Fruit fly (Drosophila melanogaster) whole organism, prepupa: ENCODE measurements around the gene CG42300.

Source experiments
- Blimp-1 ChIP-seq: fragments of 200-800 bp; sonication (Bioruptor generic); optimal IDR thresholded peaks from 3 replicates; lab custom pipeline; 2017; ENCODE audit warnings: missing biosample characterization, missing genetic modification characterization, mild to moderate bottlenecking, moderate library complexity, missing genetic modification reagents
- CG10631 ChIP-seq: fragments of 200-800 bp; sonication (Bioruptor generic); optimal IDR thresholded peaks from 2 replicates; lab custom pipeline; 2016; ENCODE audit warnings: missing biosample characterization, missing genetic modification characterization
- CG10669 ChIP-seq: fragments of 200-800 bp; sonication (Bioruptor generic); optimal IDR thresholded peaks from 3 replicates; lab custom pipeline; 2018; ENCODE audit warnings: missing biosample characterization, mild to moderate bottlenecking, missing genetic modification characterization, moderate library complexity
- CG11762 ChIP-seq: fragments of 200-800 bp; sonication (Bioruptor generic); optimal IDR thresholded peaks from 3 replicates; lab custom pipeline; 2016; ENCODE audit warnings: missing biosample characterization, missing genetic modification characterization; ENCODE audit not compliant: insufficient read depth
- CG16779 ChIP-seq: fragments of 200-800 bp; sonication (Bioruptor generic); optimal IDR thresholded peaks from 3 replicates; lab custom pipeline; 2017; ENCODE audit warnings: missing biosample characterization, mild to moderate bottlenecking, missing genetic modification characterization
- CG3032 ChIP-seq: fragments of 200-800 bp; optimal IDR thresholded peaks from 2 replicates; lab custom pipeline; 2019; ENCODE audit warnings: missing biosample characterization, mild to moderate bottlenecking, missing genetic modification characterization, moderate library complexity
- CG31627 ChIP-seq: fragments of 200-800 bp; sonication (Bioruptor generic); optimal IDR thresholded peaks from 3 replicates; lab custom pipeline; 2016; ENCODE audit warnings: missing biosample characterization, missing genetic modification characterization
- CG32006 ChIP-seq: fragments of 200-800 bp; sonication (Bioruptor generic); optimal IDR thresholded peaks from 3 replicates; lab custom pipeline; 2017; ENCODE audit warnings: missing biosample characterization, mild to moderate bottlenecking, missing genetic modification characterization
- CG34406 ChIP-seq: fragments of 200-800 bp; sonication (Bioruptor generic); optimal IDR thresholded peaks from 3 replicates; lab custom pipeline; 2016; ENCODE audit warnings: missing biosample characterization, missing genetic modification characterization
- CG3919 ChIP-seq: fragments of 200-800 bp; sonication (Bioruptor generic); optimal IDR thresholded peaks from 3 replicates; lab custom pipeline; 2016; ENCODE audit warnings: missing biosample characterization, missing genetic modification characterization
- CG4318 ChIP-seq: fragments of 200-800 bp; sonication (Bioruptor generic); optimal IDR thresholded peaks from 3 replicates; lab custom pipeline; 2017; ENCODE audit warnings: missing biosample characterization, mild to moderate bottlenecking, missing genetic modification characterization
- CG6163 ChIP-seq: fragments of 200-800 bp; sonication (Bioruptor generic); IDR thresholded peaks from 3 replicates; pipeline ENCODE4 v1.3.6; 2022; ENCODE audit warnings: missing biosample characterization, missing genetic modification characterization
- CG6276 ChIP-seq: fragments of 200-800 bp; sonication (Bioruptor generic); optimal IDR thresholded peaks from 2 replicates; lab custom pipeline; 2017; ENCODE audit warnings: missing biosample characterization, mild to moderate bottlenecking, missing genetic modification characterization
- CG6792 ChIP-seq: fragments of 200-800 bp; sonication (Bioruptor generic); optimal IDR thresholded peaks from 3 replicates; lab custom pipeline; 2016; ENCODE audit warnings: missing biosample characterization, missing genetic modification characterization
- CG6854 ChIP-seq: fragments of 200-800 bp; sonication (Bioruptor generic); optimal IDR thresholded peaks from 2 replicates; lab custom pipeline; 2017; ENCODE audit warnings: missing biosample characterization, mild to moderate bottlenecking, missing genetic modification characterization
- CG7368 ChIP-seq: fragments of 200-800 bp; sonication (Bioruptor generic); optimal IDR thresholded peaks from 3 replicates; lab custom pipeline; 2016; ENCODE audit warnings: missing biosample characterization, missing genetic modification characterization
- CG8319 ChIP-seq: fragments of 200-800 bp; sonication (Bioruptor generic); optimal IDR thresholded peaks from 3 replicates; lab custom pipeline; 2016; ENCODE audit warnings: missing biosample characterization, missing genetic modification characterization
- Eip78C ChIP-seq: fragments of 200-800 bp; sonication (Bioruptor generic); peaks from one replicate; lab custom pipeline; 2016; ENCODE audit warnings: missing biosample characterization, missing genetic modification characterization
- Eip93F ChIP-seq: fragments of 200-800 bp; sonication (Bioruptor generic); optimal IDR thresholded peaks from 2 replicates; lab custom pipeline; 2016; ENCODE audit warnings: missing biosample characterization, mild to moderate bottlenecking, missing genetic modification characterization
- Ets21C ChIP-seq: fragments of 200-800 bp; sonication (Bioruptor generic); optimal IDR thresholded peaks from 3 replicates; lab custom pipeline; 2016; ENCODE audit warnings: missing biosample characterization, missing genetic modification characterization
- Ets96B ChIP-seq: fragments of 200-800 bp; optimal IDR thresholded peaks from 2 replicates; lab custom pipeline; 2019; ENCODE audit warnings: missing biosample characterization, mild to moderate bottlenecking, missing genetic modification characterization, moderate library complexity
- Hr38 ChIP-seq: sonication (Bioruptor generic); optimal IDR thresholded peaks from 2 replicates; lab custom pipeline; 2016; ENCODE audit warnings: missing biosample characterization, missing genetic modification characterization
- Hr39 ChIP-seq: fragments of 200-800 bp; sonication (Bioruptor generic); optimal IDR thresholded peaks from 2 replicates; lab custom pipeline; 2016; ENCODE audit warnings: missing biosample characterization, missing genetic modification characterization
- Lpt ChIP-seq: fragments of 200-800 bp; sonication (Bioruptor generic); optimal IDR thresholded peaks from 3 replicates; lab custom pipeline; 2016; ENCODE audit warnings: missing biosample characterization, missing genetic modification characterization
- Met ChIP-seq: fragments of 200-800 bp; sonication (Bioruptor generic); optimal IDR thresholded peaks from 3 replicates; lab custom pipeline; 2016; ENCODE audit warnings: missing biosample characterization, missing genetic modification characterization
- OdsH ChIP-seq: fragments of 200-800 bp; sonication (Bioruptor generic); optimal IDR thresholded peaks from 3 replicates; lab custom pipeline; 2016; ENCODE audit warnings: missing biosample characterization, missing genetic modification characterization
- Sox102F ChIP-seq: fragments of 200-800 bp; sonication (Bioruptor generic); optimal IDR thresholded peaks from 2 replicates; lab custom pipeline; 2016; ENCODE audit warnings: missing biosample characterization, mild to moderate bottlenecking, missing genetic modification characterization
- achi ChIP-seq: fragments of 200-800 bp; sonication (Bioruptor generic); optimal IDR thresholded peaks from 3 replicates; lab custom pipeline; 2016; ENCODE audit warnings: missing biosample characterization, missing genetic modification characterization
- acj6 ChIP-seq: fragments of 200-800 bp; sonication (Bioruptor generic); optimal IDR thresholded peaks from 3 replicates; lab custom pipeline; 2016; ENCODE audit warnings: missing biosample characterization, missing genetic modification characterization
- cyc ChIP-seq: fragments of 200-800 bp; sonication (Bioruptor generic); optimal IDR thresholded peaks from 3 replicates; lab custom pipeline; 2016; ENCODE audit warnings: missing biosample characterization, missing genetic modification characterization
- dsx ChIP-seq: fragments of 200-800 bp; optimal IDR thresholded peaks from 3 replicates; lab custom pipeline; 2019; ENCODE audit warnings: missing biosample characterization, mild to moderate bottlenecking, missing genetic modification characterization, moderate library complexity; ENCODE audit not compliant: poor library complexity, severe bottlenecking
- eg ChIP-seq: fragments of 200-800 bp; sonication (Bioruptor generic); IDR thresholded peaks from 3 replicates; pipeline ENCODE4 v1.3.6; 2022; ENCODE audit warnings: missing biosample characterization, missing genetic modification characterization
- fd59A ChIP-seq: fragments of 200-800 bp; sonication (Bioruptor generic); optimal IDR thresholded peaks from 2 replicates; lab custom pipeline; 2017; ENCODE audit warnings: missing biosample characterization, mild to moderate bottlenecking, missing genetic modification characterization, missing genetic modification reagents
- fd85E ChIP-seq: fragments of 200-800 bp; sonication (Bioruptor generic); optimal IDR thresholded peaks from 3 replicates; lab custom pipeline; 2016; ENCODE audit warnings: missing biosample characterization, missing genetic modification characterization
- fkh ChIP-seq: fragments of 200-800 bp; sonication (Bioruptor generic); optimal IDR thresholded peaks from 3 replicates; lab custom pipeline; 2017; ENCODE audit warnings: missing biosample characterization, mild to moderate bottlenecking, missing genetic modification characterization, moderate library complexity
- lz ChIP-seq: fragments of 200-800 bp; sonication (Bioruptor generic); optimal IDR thresholded peaks from 3 replicates; lab custom pipeline; 2016; ENCODE audit warnings: missing biosample characterization, missing genetic modification characterization
- net ChIP-seq: fragments of 200-800 bp; sonication (Bioruptor generic); optimal IDR thresholded peaks from 3 replicates; lab custom pipeline; 2016; ENCODE audit warnings: missing biosample characterization, missing genetic modification characterization
- salr ChIP-seq, 2 experiments: fragments of 200-800 bp; sonication (Bioruptor generic); optimal IDR thresholded peaks; 3 replicates each; lab custom pipeline; 2016 to 2018; ENCODE audit warnings: missing biosample characterization in 2 of 2, missing genetic modification characterization in 2 of 2, mild to moderate bottlenecking in 1 of 2
- ss ChIP-seq, 2 experiments: fragments of 200-800 bp; sonication (Bioruptor generic); optimal IDR thresholded peaks; 2 replicates in 1 of 2; 3 replicates in 1 of 2; lab custom pipeline; 2017 to 2018; ENCODE audit warnings: mild to moderate bottlenecking in 2 of 2, missing biosample characterization in 2 of 2, missing genetic modification characterization in 2 of 2, moderate library complexity in 1 of 2
- svp ChIP-seq: fragments of 200-800 bp; sonication (Bioruptor generic); peaks from one replicate; lab custom pipeline; 2016; ENCODE audit warnings: missing biosample characterization, missing genetic modification characterization
- topi ChIP-seq: fragments of 200-800 bp; sonication (Bioruptor generic); optimal IDR thresholded peaks from 3 replicates; lab custom pipeline; 2016; ENCODE audit warnings: missing biosample characterization, missing genetic modification characterization
- vri ChIP-seq: fragments of 200-800 bp; sonication (Bioruptor generic); optimal IDR thresholded peaks from 3 replicates; lab custom pipeline; 2016; ENCODE audit warnings: missing biosample characterization, mild to moderate bottlenecking, missing genetic modification characterization

The CG42300 gene

dm6 chrX:15530369-15530768 is 25.5 kb downstream of the CG42300 start (continued):
- TF ChIP-seq topi (GFP tag; lab: Kevin White, UChicago) (peak; percentile 49), CG11762 (no peak), eg (GFP tag; lab: Robert Waterston, UW) (no peak), CG16779 (tag; lab: Kevin White, UChicago) (no peak), dsx (GFP tag; lab: Kevin White, UChicago) (peak; percentile 14), lz (peak; percentile 50), Blimp-1 (GFP tag; lab: Kevin White, UChicago) (no peak)

dm6 chrX:15529958-15530357 is 25.9 kb downstream of the CG42300 start:
- no peak for TF ChIP-seq CG6854 (GFP tag; lab: Kevin White, UChicago)
- peak; percentile 66 for TF ChIP-seq fkh (GFP tag; lab: Kevin White, UChicago)
- TF ChIP-seq Met (GFP tag; lab: Kevin White, UChicago): no peak
- no peak for TF ChIP-seq Ets96B (tag; lab: Kevin White, UChicago)

dm6 chrX:15529197-15529596 is 26.6 kb downstream of the CG42300 start:
- TF ChIP-seq net (GFP tag; lab: Kevin White, UChicago): no peak
- no peak for TF ChIP-seq CG6792 (GFP tag; lab: Kevin White, UChicago)
- peak; percentile 7 for TF ChIP-seq CG10669 (GFP tag; lab: Kevin White, UChicago)
- peak; percentile 4 for TF ChIP-seq CG10631 (GFP tag; lab: Kevin White, UChicago)
- no peak for TF ChIP-seq CG31627 (GFP tag; lab: Kevin White, UChicago)
- TF ChIP-seq svp: peak; percentile 53
- TF ChIP-seq CG34406 (GFP tag; lab: Kevin White, UChicago): peak; percentile 22
- TF ChIP-seq Met (GFP tag; lab: Kevin White, UChicago): peak; percentile 6
- peak in 1 of 2 experiments; percentile 10 for TF ChIP-seq ss (GFP tag; optimal IDR thresholded peaks at IDR 0.05; lab: Kevin White, UChicago)
- TF ChIP-seq Ets96B (tag; lab: Kevin White, UChicago): peak; percentile 28
- TF ChIP-seq OdsH: no peak
- TF ChIP-seq CG8319: no peak
- peak; percentile 21 for TF ChIP-seq achi
- peak; percentile 2 for TF ChIP-seq CG3032
- TF ChIP-seq topi (GFP tag; lab: Kevin White, UChicago): peak; percentile 5
- peak; percentile 28 for TF ChIP-seq acj6 (GFP tag; lab: Kevin White, UChicago)
- peak; percentile 54 for TF ChIP-seq Eip78C (GFP tag; lab: Kevin White, UChicago)
- TF ChIP-seq, all 60 proteins: peak for 12

DNA sequence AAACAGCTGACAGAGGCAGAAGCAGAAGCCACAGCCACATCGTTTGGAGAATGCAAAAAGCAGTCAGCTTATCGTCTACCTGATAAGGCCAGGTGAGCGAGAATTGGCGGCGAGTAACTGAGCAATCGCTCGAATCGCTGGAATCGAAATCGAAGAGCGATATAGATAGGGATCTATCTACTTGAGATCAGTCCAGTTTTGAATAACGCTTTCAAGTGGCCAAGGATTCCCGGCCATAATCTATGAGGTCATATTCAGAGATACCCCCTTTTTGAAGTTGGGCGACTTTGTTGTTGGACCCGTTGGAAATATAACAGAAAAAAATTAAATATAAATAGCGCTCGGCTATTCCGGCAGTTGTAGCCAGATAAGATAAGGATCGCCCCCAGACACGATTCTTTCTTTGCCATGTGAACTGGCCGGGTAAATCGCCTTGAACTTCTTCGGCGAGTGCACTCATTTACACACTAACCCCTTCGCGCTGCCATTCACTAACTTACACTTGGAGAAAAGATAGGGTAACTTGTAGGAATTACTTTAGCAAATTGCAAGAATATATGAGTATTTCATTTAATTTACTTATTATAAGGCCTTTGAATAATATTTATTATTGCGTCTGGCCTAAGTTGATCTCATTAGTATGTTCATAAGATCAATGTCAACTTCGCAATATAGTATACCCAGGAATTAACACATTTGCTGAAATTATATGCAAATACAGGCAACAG is 33.3 kb downstream of the CG42300 start:
- TF ChIP-seq CG10669 (GFP tag; lab: Kevin White, UChicago) (peak; percentile 22), Eip78C (GFP tag; lab: Kevin White, UChicago) (peak; percentile 52), svp (peak; percentile 73), CG6792 (GFP tag; lab: Kevin White, UChicago) (peak; percentile 7), Sox102F (no peak), lz (peak; percentile 6), vri (GFP tag; lab: Kevin White, UChicago) (peak; percentile 56), acj6 (GFP tag; lab: Kevin White, UChicago) (no peak)

- no peak for TF ChIP-seq CG10631 (GFP tag; lab: Kevin White, UChicago)
- TF ChIP-seq CG6163 (GFP tag; lab: Robert Waterston, UW): no peak
- TF ChIP-seq CG6854 (GFP tag; lab: Kevin White, UChicago): no peak
- TF ChIP-seq CG6276 (GFP tag; lab: Kevin White, UChicago): no peak
- TF ChIP-seq cyc: peak; percentile 38
- no peak for TF ChIP-seq Eip93F
- no peak for TF ChIP-seq CG4318 (GFP tag; lab: Kevin White, UChicago)
- peak; percentile 29 for TF ChIP-seq Ets21C (GFP tag; lab: Kevin White, UChicago)
- TF ChIP-seq acj6 (GFP tag; lab: Kevin White, UChicago): peak; percentile 26
- TF ChIP-seq CG3919 (GFP tag; lab: Kevin White, UChicago): no peak
- TF ChIP-seq CG32006 (GFP tag; lab: Kevin White, UChicago): no peak
- TF ChIP-seq fd85E (GFP tag; lab: Kevin White, UChicago): no peak
- no peak for TF ChIP-seq Blimp-1 (GFP tag; lab: Kevin White, UChicago)
- TF ChIP-seq Hr38 (GFP tag; lab: Kevin White, UChicago): no peak
- TF ChIP-seq Hr39 (GFP tag; lab: Kevin White, UChicago): peak; percentile 42
- TF ChIP-seq CG16779 (tag; lab: Kevin White, UChicago): no peak
- TF ChIP-seq fd59A (GFP tag; lab: Kevin White, UChicago): no peak
- peak; percentile 58 for TF ChIP-seq topi (GFP tag; lab: Kevin White, UChicago)
- no peak for TF ChIP-seq salr (GFP tag; optimal IDR thresholded peaks at IDR 0.05; lab: Kevin White, UChicago)
- TF ChIP-seq CG7368 (GFP tag; lab: Kevin White, UChicago): no peak
- TF ChIP-seq eg (GFP tag; lab: Robert Waterston, UW): 0 out of 3 replicates have a peak, but pooled peaks have one; percentile 44
- no peak for TF ChIP-seq Lpt
Measured at dm6 chrX:15511399-15511798, 44.4 kb downstream of the CG42300 start.
